Fruit fly (Drosophila melanogaster) ovary, adult (tissue): ENCODE data around the gene CG8349.
A peak's percentile ranks its signal among the peaks of the same experiment; 100 is the strongest.

Source experiments
- CG17801 ChIP-seq: fragments of 200-800 bp; optimal IDR thresholded peaks from 2 replicates; lab custom pipeline; 2019; ENCODE audit warnings: missing biosample characterization, mild to moderate bottlenecking, missing genetic modification characterization, moderate library complexity; ENCODE audit not compliant: partially characterized antibody

Gene CG8349

dm6 chr2L:8215259-8215929, at the start of gene CG8349:
CG8349 (plus strand) TSS chr2L:8215915.
- TF ChIP-seq CG17801, result no peak

dm6 chr2L:8168075-8168474, 47.6 kb upstream of the CG8349 start:
- TF ChIP-seq CG17801, result no peak

DNA sequence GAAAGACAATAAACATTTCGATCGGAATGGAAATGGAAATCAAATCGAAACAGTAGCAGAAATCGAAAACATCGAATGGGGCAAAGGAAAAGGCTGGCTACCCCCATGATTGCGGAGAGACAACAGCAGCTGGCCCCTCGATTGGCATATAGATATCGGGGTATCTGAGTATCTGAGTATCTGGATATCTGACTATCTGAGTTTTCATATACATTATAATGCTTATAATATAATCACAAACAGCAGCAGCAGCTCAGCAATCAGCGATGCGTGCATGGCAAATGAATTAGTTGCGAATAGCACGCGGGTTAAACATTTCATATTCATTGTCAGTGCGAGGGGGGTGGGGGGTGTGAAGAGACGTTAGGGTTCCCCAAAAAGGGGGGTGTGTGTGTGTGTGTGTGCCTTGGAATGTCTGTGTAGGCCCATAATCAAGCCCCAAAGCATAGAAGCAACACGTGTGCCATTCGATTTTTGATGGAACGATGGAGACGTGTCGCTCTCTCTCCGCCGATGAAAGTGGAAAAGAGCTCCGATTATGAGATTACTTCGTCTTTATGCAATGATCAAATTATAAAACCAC, 45.0 kb upstream of the CG8349 start:
- no peak for TF ChIP-seq CG17801

DNA sequence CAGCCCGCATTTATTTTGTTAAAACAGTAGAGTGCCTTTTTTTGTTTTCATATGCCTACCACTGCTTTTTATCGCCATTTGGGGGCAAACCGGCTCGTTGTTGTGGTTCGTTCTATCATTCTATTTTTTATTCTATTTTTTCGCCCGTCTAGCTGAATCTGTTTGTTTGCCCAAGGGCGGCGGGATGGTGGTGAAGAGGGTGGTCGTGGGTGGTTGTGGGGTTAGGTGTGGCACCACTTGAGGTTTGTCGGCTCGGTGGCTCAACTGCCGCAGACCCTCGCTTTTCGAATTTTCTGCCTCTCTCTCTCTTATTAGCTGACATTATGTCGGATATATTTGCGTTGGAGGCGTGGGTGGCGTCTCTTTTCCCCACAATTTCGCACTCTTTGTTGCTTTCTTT, 44.2 kb upstream of the CG8349 start:
- TF ChIP-seq CG17801, result no peak

dm6 chr2L:8185008-8185407, 30.7 kb upstream of the CG8349 start:
- no peak for TF ChIP-seq CG17801

DNA sequence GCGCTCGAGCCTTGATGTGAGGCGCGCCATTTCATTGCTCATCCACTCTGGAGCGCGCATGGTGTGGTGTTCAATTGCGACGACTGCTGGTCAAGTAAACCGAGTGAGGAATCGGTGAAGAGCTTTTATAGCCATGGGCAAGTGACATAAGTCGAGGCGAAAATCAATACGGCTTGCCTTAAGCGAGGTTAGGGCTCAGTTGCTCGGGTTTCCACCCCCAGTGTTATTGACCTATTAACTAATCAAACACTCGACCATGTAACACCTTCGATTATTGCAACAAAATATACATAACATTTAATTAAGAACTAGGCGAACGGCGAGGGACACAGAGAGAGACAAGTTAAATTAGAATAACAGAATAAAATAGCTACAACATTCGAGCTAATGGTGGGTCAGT, 25.0 kb upstream of the CG8349 start, which contains the start of gene CG34134:
TSS of gene CG34134 (minus strand) at position 101 of the 400 bp plus-strand sequence.
- TF ChIP-seq CG17801, result no peak

dm6 chr2L:8195722-8196323, 19.9 kb upstream of the CG8349 start:
- no peak for TF ChIP-seq CG17801

DNA sequence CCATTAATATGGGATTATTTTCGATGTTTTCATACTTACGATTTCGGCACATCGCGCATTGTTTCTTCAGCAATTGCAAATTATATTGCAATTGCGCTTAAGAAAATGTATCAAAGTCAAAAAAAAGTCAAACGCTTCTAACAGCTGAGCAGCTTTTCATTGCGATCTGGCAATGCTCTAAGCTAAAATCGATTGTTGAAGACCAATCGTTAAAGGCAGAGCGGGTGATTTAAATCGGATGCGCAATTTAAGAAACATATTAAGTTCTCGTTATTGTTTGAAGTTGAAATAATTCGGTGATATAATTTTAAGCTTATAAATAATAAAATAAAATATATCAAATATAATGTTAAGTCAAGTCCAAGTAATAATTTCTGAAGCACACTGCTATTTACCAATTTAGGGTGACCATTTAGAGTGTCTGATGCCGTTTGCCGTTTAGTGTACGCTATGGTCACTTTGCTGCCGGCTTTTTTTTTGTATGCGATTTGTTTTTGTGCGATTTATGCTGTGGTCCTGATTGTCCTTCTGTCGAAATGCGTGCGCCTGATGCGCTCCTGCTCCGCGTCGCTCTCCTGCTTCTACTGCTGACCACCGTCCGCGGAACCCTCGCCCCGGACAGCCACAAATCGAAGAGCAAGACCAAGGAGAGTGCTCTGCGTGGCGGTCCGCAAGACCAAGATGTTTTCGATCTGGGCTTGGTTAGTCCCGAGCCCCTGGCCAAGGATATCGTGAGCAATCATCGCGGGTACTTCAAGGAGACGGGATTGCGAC, 18.8 kb upstream of the CG8349 start, which contains the start of the genes CG8475 and CG8460:
TSS of gene CG8475 (minus strand) at position 162 of the 774 bp plus-strand sequence.
TSS of gene CG8460 (plus strand) at position 437 of the 774 bp plus-strand sequence.
- TF ChIP-seq CG17801, result no peak

- peak; percentile 45 for TF ChIP-seq CG17801
Observed at dm6 chr2L:8198757-8199156, 17.0 kb upstream of the CG8349 start, which contains the start of gene PGAP5. PGAP5 (plus strand) TSS chr2L:8198882.

- TF ChIP-seq CG17801, result no peak
Observed at dm6 chr2L:8202569-8202968, 13.1 kb upstream of the CG8349 start.

- TF ChIP-seq CG17801, result peak; percentile 61
Observed at dm6 chr2L:8203748-8204147, 12.0 kb upstream of the CG8349 start.

DNA sequence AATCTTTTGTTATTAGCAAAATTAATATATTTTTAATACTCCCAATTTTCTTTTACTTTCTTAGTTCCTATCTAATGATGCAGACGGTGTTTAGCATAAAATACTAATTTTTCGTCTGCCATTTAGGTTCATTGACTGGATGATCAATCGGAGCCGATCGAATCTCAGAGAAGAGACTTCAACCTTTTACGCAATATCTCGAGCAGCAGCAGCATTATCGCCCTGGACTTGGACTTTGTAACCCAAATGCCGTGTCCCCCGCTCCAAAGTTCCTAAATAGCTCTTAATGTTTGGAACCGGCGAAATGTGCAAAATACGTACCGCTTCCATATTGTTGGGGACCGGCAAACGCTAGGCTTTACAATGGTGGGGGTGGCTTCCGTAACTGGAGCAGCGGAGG, 11.3 kb upstream of the CG8349 start:
- no peak for TF ChIP-seq CG17801

- TF ChIP-seq CG17801, result peak; percentile 100
Observed at dm6 chr2L:8204996-8205567, 10.6 kb upstream of the CG8349 start, which contains the start of gene SLC5A11. SLC5A11 (minus strand) TSS chr2L:8205132.

DNA sequence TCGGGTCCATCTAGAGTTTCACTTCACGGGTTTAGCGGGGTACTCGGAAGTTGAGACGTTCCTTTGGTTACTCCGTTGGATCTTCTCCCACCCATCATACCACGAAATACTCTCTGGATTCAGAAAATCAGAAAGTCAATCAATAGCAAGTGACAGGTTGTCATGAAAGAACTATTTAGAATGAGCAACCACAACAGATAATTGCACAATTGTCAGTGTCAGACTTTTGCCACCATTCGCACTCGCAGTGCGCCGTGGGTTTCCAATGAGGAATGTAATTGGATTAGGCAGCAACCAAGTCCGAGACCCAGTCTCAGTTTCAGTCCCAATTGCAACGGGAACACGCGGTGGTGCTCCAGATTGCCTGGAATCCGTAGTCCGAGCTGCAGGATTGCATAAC, 9.8 kb upstream of the CG8349 start, which contains the start of gene CG8419:
TSS of gene CG8419 (plus strand) at position 301 of the 400 bp plus-strand sequence.
- no peak for TF ChIP-seq CG17801

DNA sequence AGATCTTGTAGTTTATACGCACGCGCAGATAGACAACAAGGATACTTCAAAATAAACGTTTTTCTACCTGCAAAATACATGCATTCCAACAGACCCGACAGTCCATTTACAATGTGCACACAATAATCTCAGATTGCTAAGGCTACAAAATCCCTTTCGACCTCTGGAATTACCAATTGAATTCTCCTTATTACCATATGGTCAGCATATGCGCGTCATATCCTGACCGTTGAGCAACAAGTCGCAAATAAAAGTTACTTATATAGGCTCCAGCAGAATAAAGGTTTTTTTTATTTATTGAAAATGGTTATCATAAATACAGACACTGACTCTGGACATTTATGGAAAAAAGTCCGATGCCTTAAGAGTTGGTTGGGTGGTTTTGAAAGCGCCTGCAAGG, 6.4 kb upstream of the CG8349 start:
- no peak for TF ChIP-seq CG17801

dm6 chr2L:8210468-8210867, 5.2 kb upstream of the CG8349 start:
- TF ChIP-seq CG17801, result no peak
